Worm (Caenorhabditis elegans): ENCODE results near the gene eor-1.
A peak's percentile ranks its signal among the peaks of the same experiment; 100 is the strongest.

eor-1 gene

DNA sequence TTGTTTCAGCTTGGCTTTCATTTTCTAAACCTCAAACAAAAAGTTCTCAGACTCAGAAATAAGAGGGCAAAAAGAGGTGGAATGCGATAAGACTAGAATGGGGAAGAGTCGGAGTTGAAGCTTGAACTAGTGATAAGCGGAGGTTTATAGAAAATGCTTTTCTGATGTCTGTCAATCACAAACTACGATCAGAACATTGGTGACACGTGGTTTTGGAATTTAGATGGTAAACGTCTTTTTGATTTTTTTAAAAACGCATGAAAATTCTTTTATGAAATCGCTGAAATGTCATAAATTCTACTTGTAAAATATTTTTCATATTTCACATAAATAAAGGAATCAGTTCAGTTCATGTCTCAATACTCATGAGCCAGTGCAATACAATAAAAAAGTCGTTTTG is 22.1 kb upstream of the eor-1 start, which contains the start of gene H06H21.8:
TSS of gene H06H21.8 (minus strand) at position 78 of the 400 bp plus-strand sequence.
- TF ChIP-seq aha-1 (tag): peak; percentile 56
- no peak for TF ChIP-seq daf-16 (GFP tag; optimal IDR thresholded peaks at IDR 0.05)
- peak; percentile 70 for TF ChIP-seq daf-16 (tag; optimal IDR thresholded peaks at IDR 0.05)
- no peak for TF ChIP-seq F44E2.7 (GFP tag; IDR thresholded peaks at IDR 0.05)
- TF ChIP-seq tra-1 (GFP tag; IDR thresholded peaks at IDR 0.05): peak; percentile 72; the same call in 1 of the 2 replicates
- peak; percentile 94 for TF ChIP-seq dmd-6 (GFP tag; IDR thresholded peaks at IDR 0.05)
- TF ChIP-seq egl-27 (tag; optimal IDR thresholded peaks at IDR 0.05): no peak
- TF ChIP-seq daf-8 (GFP tag; IDR thresholded peaks at IDR 0.05): no peak
- peak in 1 of 2 experiments; percentile 3 for TF ChIP-seq mdl-1 (tag; optimal IDR thresholded peaks at IDR 0.05)
- TF ChIP-seq nhr-76 (tag; optimal IDR thresholded peaks at IDR 0.05): no peak
- TF ChIP-seq hlh-11 (tag; optimal IDR thresholded peaks at IDR 0.05): peak; percentile 70
- peak; percentile 45 for TF ChIP-seq hlh-30 (tag; optimal IDR thresholded peaks at IDR 0.05; ENCODE audit: insufficient read depth)
- no peak for TF ChIP-seq madf-9 (GFP tag; conservative IDR thresholded peaks at IDR 0.05)
- TF ChIP-seq pha-4 (GFP tag; IDR thresholded peaks at IDR 0.05): peak; percentile 42; the same call in 1 of the 2 replicates
- TF ChIP-seq pha-4 (tag; optimal IDR thresholded peaks at IDR 0.05): no peak
- TF ChIP-seq nhr-28 (tag; optimal IDR thresholded peaks at IDR 0.05): peak; percentile 72
- 0 out of 2 replicates have a peak, but pooled peaks have one; percentile 37 for TF ChIP-seq php-3 (GFP tag; IDR thresholded peaks at IDR 0.05)
- peak; percentile 83 for TF ChIP-seq dve-1 (tag; optimal IDR thresholded peaks at IDR 0.05; ENCODE audit: insufficient read depth)
- peak; percentile 42 for TF ChIP-seq pqm-1 (tag; optimal IDR thresholded peaks at IDR 0.05)
- no peak for TF ChIP-seq duxl-1 (tag; optimal IDR thresholded peaks at IDR 0.05; ENCODE audit: poor library complexity)
- peak; percentile 29 for TF ChIP-seq nhr-48 (tag; optimal IDR thresholded peaks at IDR 0.05)
- no peak for TF ChIP-seq R02D3.7 (tag; optimal IDR thresholded peaks at IDR 0.05)
- TF ChIP-seq lsy-2 (tag; optimal IDR thresholded peaks at IDR 0.05): no peak

DNA sequence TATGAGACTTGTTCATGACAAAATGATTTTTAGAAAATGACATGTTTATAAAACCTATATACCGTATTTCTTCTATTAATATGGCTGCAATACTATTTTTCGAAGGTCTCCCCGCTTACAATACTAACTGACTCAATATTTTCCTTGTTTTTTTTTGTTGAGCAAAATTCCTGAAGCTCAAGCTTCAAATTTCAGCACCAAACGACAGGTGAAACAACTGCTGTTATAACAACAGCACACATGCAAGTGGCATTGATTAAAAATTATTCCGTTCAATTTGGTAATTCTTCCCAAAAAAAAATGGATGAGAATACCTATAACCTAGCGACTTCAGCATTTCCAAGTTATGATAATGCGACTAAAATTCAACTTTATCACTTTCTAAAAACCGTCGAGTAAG is 15.2 kb upstream of the eor-1 start, which contains the start of gene srw-94:
TSS of gene srw-94 (plus strand) at position 301 of the 400 bp plus-strand sequence.
- TF ChIP-seq ama-1 (optimal IDR thresholded peaks at IDR 0.05) (no peak), spr-3 (GFP tag; optimal IDR thresholded peaks at IDR 0.05) (no peak), nhr-76 (tag; optimal IDR thresholded peaks at IDR 0.05) (no peak), ZK337.2 (GFP tag; IDR thresholded peaks at IDR 0.05) (no peak), dpl-1 (GFP tag; optimal IDR thresholded peaks at IDR 0.05) (no peak), aly-2 (tag; optimal IDR thresholded peaks at IDR 0.05) (no peak), mdt-29 (GFP tag; IDR thresholded peaks at IDR 0.05) (no peak), ceh-82 (tag; optimal IDR thresholded peaks at IDR 0.05) (no peak), ztf-11 (tag; optimal IDR thresholded peaks at IDR 0.05) (no peak), nhr-111 (GFP tag; optimal IDR thresholded peaks at IDR 0.05) (no peak), dmd-8 (GFP tag; IDR thresholded peaks at IDR 0.05) (no peak), unc-39 (tag; optimal IDR thresholded peaks at IDR 0.05) (no peak), zip-2 (tag; optimal IDR thresholded peaks at IDR 0.05) (no peak), ceh-28 (tag; optimal IDR thresholded peaks at IDR 0.05) (no peak), set-16 (GFP tag; IDR thresholded peaks at IDR 0.05) (no peak)

- TF ChIP-seq pqm-1 (tag; optimal IDR thresholded peaks at IDR 0.05): no peak
- TF ChIP-seq T26A8.4 (GFP tag; IDR thresholded peaks at IDR 0.05): peak; percentile 18; the same call in 1 of the 2 replicates
- TF ChIP-seq mep-1 (tag; optimal IDR thresholded peaks at IDR 0.05): no peak
- TF ChIP-seq lsy-2 (tag; optimal IDR thresholded peaks at IDR 0.05): peak in 1 of 2 experiments; percentile 3
- no peak for TF ChIP-seq dmd-9 (GFP tag; IDR thresholded peaks at IDR 0.05)
- TF ChIP-seq lin-38 (GFP tag; IDR thresholded peaks at IDR 0.05): peak; percentile 60
- TF ChIP-seq snpc-1.2 (GFP tag; IDR thresholded peaks at IDR 0.05): peak; percentile 85; the same call in 1 of the 2 replicates
- TF ChIP-seq Y105C5A.15 (GFP tag; IDR thresholded peaks at IDR 0.05): peak; percentile 57; the same call in 1 of the 2 replicates
- peak in 1 of 2 experiments; percentile 36 for TF ChIP-seq unc-62 (GFP tag; optimal IDR thresholded peaks at IDR 0.05 in 1 of 2)
- TF ChIP-seq unc-62 (tag; optimal IDR thresholded peaks at IDR 0.05): no peak
- peak; percentile 22 for TF ChIP-seq F49E8.2 (tag; optimal IDR thresholded peaks at IDR 0.05; ENCODE audit: borderline replicate concordance)
Observed at ce11 chrIV:4811863-4812262, 12.9 kb upstream of the eor-1 start, which contains the start of gene srw-95. srw-95 (plus strand) TSS chrIV:4812075.

Measured in whole organism, L4 larva.